Worm (Caenorhabditis elegans) whole organism, L3 larva: ENCODE measurements around the gene Y49E10.16.

Source experiments
- ZK546.5 ChIP-seq: sonication (generic microtip); optimal IDR thresholded peaks from 2 replicates; lab custom pipeline; 2017; ENCODE audit warnings: missing biosample characterization, missing genetic modification characterization
- ceh-82 ChIP-seq: fragments of 150-350 bp; optimal IDR thresholded peaks from 2 replicates; lab custom pipeline; 2014; ENCODE audit warnings: missing biosample characterization, missing genetic modification characterization
- ceh-9 ChIP-seq: sonication (generic microtip); optimal IDR thresholded peaks from 2 replicates; lab custom pipeline; 2018; ENCODE audit warnings: missing biosample characterization, missing genetic modification characterization
- jun-1 ChIP-seq: fragments of 150-350 bp; optimal IDR thresholded peaks from 2 replicates; lab custom pipeline; 2014; ENCODE audit warnings: missing biosample characterization, missing genetic modification reagents, missing genetic modification characterization
- pqm-1 ChIP-seq: fragments of 150-350 bp; optimal IDR thresholded peaks from 2 replicates; lab custom pipeline; 2017; ENCODE audit warnings: missing biosample characterization, missing genetic modification characterization, inconsistent platforms
- unc-62 ChIP-seq: fragments of 150-350 bp; sonication (generic microtip); optimal IDR thresholded peaks from 4 replicates; lab custom pipeline; 2014; ENCODE audit warnings: missing biosample characterization, missing genetic modification reagents, missing genetic modification characterization

ce11 chrIII:12470589-12470988, 40.3 kb downstream of the Y49E10.16 start:
- TF ChIP-seq ceh-9 (tag; lab: Kevin White, UChicago) (no peak), jun-1 (tag; lab: Kevin White, UChicago) (no peak), unc-62 (GFP tag; lab: Kevin White, UChicago) (no peak), ZK546.5 (no peak), ceh-82 (tag; lab: Kevin White, UChicago) (no peak), pqm-1 (tag; lab: Kevin White, UChicago) (no peak)
